Fruit fly (Drosophila melanogaster): ENCODE measurements around the gene CG43133.

The CG43133 gene

DNA sequence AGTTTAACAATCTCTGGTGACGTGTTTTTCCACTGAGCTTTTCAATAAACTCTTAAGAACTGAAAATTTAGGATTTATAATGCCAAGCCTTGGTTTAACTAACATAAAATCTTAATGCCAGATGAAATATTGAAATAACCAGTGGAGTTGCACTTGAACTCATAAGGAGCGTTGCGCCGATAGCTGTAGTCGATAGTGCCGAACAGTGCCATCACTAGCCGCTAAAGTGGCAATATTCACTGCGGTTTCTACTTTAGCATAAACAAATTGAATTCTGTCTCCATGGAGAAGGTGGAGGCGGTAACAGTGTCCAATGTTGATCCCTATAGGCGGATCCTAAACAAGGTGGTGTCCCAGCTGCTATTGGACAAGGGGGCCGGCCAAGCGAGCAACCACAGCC lies 28.2 kb downstream of the CG43133 start, which contains the start of gene Taf8:
Gene Taf8, plus strand, starts transcription at position 193 of the 400 bp plus-strand sequence.
- TF ChIP-seq nerfin-2 (GFP tag; IDR thresholded peaks at IDR 0.05; ENCODE audit: partially characterized antibody), result peak; percentile 47; the same call in 1 of the 2 replicates
- TF ChIP-seq ash1 (GFP tag; optimal IDR thresholded peaks at IDR 0.05), result no peak
- TF ChIP-seq CG12942 (GFP tag; optimal IDR thresholded peaks at IDR 0.05), result no peak
- TF ChIP-seq vnd (GFP tag; IDR thresholded peaks at IDR 0.05; ENCODE audit: partially characterized antibody), result peak; percentile 62
- no peak for TF ChIP-seq CG43689 (GFP tag; IDR thresholded peaks at IDR 0.05)
- TF ChIP-seq chinmo (GFP tag; IDR thresholded peaks at IDR 0.05; ENCODE audit: partially characterized antibody), result 0 out of 4 replicates have a peak, but pooled peaks have one; percentile 51
- no peak for TF ChIP-seq psq (GFP tag; optimal IDR thresholded peaks at IDR 0.05)
- peak; percentile 46; the same call in 1 of the 2 replicates for TF ChIP-seq hbn (GFP tag; IDR thresholded peaks at IDR 0.05; ENCODE audit: partially characterized antibody)
- no peak for TF ChIP-seq gsb (GFP tag; IDR thresholded peaks at IDR 0.05)
- no peak for TF ChIP-seq oc (tag; optimal IDR thresholded peaks at IDR 0.05)
- peak; percentile 16 for TF ChIP-seq sens (GFP tag)
- TF ChIP-seq sisA (GFP tag; IDR thresholded peaks at IDR 0.05), result 0 out of 2 replicates have a peak, but pooled peaks have one; percentile 5
- TF ChIP-seq CG16813 (GFP tag; IDR thresholded peaks at IDR 0.05; ENCODE audit: partially characterized antibody), result peak; percentile 81
- TF ChIP-seq hth (optimal IDR thresholded peaks at IDR 0.05), result no peak
- TF ChIP-seq al (GFP tag; IDR thresholded peaks at IDR 0.05), result 0 out of 2 replicates have a peak, but pooled peaks have one; percentile 19
- no peak for TF ChIP-seq CG3281 (GFP tag; optimal IDR thresholded peaks at IDR 0.05)
- no peak for TF ChIP-seq CG2678 (tag; optimal IDR thresholded peaks at IDR 0.05)
- no peak for TF ChIP-seq CG2202 (tag; optimal IDR thresholded peaks at IDR 0.05)
- peak; percentile 39; the same call in 1 of the 2 replicates for TF ChIP-seq NFAT (GFP tag; IDR thresholded peaks at IDR 0.05)
- TF ChIP-seq Dp (GFP tag; optimal IDR thresholded peaks at IDR 0.05), result no peak
- TF ChIP-seq Sry-δ (GFP tag; optimal IDR thresholded peaks at IDR 0.05), result peak; percentile 84
- peak in 1 of 2 experiments; percentile 1 for TF ChIP-seq dpn (GFP tag; optimal IDR thresholded peaks at IDR 0.05)
- TF ChIP-seq tx (GFP tag; optimal IDR thresholded peaks at IDR 0.05), result no peak
- no peak for TF ChIP-seq CkIIα-i1 (GFP tag; IDR thresholded peaks at IDR 0.05)
- peak; percentile 70 for TF ChIP-seq CG7357 (GFP tag; IDR thresholded peaks at IDR 0.05)
- no peak for TF ChIP-seq Ravus (GFP tag; IDR thresholded peaks at IDR 0.05)
- TF ChIP-seq prd (optimal IDR thresholded peaks at IDR 0.05), result no peak
- TF ChIP-seq prd (GFP tag; IDR thresholded peaks at IDR 0.05), result peak; percentile 31; the same call in 1 of the 3 replicates
- TF ChIP-seq D19B (GFP tag; optimal IDR thresholded peaks at IDR 0.05), result no peak
- peak; percentile 60 for TF ChIP-seq CG42726 (GFP tag; IDR thresholded peaks at IDR 0.05; ENCODE audit: partially characterized antibody)
- no peak for TF ChIP-seq gro (GFP tag; optimal IDR thresholded peaks at IDR 0.05)
- peak; percentile 54; the same call in 1 of the 3 replicates for TF ChIP-seq hb (GFP tag; IDR thresholded peaks at IDR 0.05; ENCODE audit: partially characterized antibody)
- TF ChIP-seq CG34422 (GFP tag; IDR thresholded peaks at IDR 0.05), result peak; percentile 43; the same call in 1 of the 3 replicates
- TF ChIP-seq CG2129 (GFP tag; IDR thresholded peaks at IDR 0.05; ENCODE audit: partially characterized antibody), result peak; percentile 45
- TF ChIP-seq inv (GFP tag; IDR thresholded peaks at IDR 0.05; ENCODE audit: partially characterized antibody), result peak; percentile 67
- TF ChIP-seq CG4617 (GFP tag; optimal IDR thresholded peaks at IDR 0.05; ENCODE audit: borderline replicate concordance), result peak; percentile 32
- peak; percentile 29 for TF ChIP-seq pzg (GFP tag; optimal IDR thresholded peaks at IDR 0.05)
- 0 out of 3 replicates have a peak, but pooled peaks have one; percentile 47 for TF ChIP-seq CG11456 (GFP tag; IDR thresholded peaks at IDR 0.05)
- peak; percentile 49; the same call in 1 of the 4 replicates for TF ChIP-seq Gug (GFP tag; IDR thresholded peaks at IDR 0.05)
- TF ChIP-seq CG31224 (GFP tag; IDR thresholded peaks at IDR 0.05), result no peak
- peak; percentile 9; the same call in 1 of the 2 replicates for TF ChIP-seq tna (GFP tag; IDR thresholded peaks at IDR 0.05; ENCODE audit: partially characterized antibody)
- TF ChIP-seq row (GFP tag; IDR thresholded peaks at IDR 0.05), result peak; percentile 81
- TF ChIP-seq Fer1 (GFP tag; optimal IDR thresholded peaks at IDR 0.05), result no peak
- peak; percentile 53; the same call in 2 of the 3 replicates for TF ChIP-seq CG7963 (GFP tag; IDR thresholded peaks at IDR 0.05; ENCODE audit: partially characterized antibody)
- no peak for TF ChIP-seq CG8290 (GFP tag; optimal IDR thresholded peaks at IDR 0.05)
- TF ChIP-seq CG8290 (tag; optimal IDR thresholded peaks at IDR 0.05), result peak in 1 of 2 experiments; percentile 31
- TF ChIP-seq Doc3 (GFP tag; IDR thresholded peaks at IDR 0.05; ENCODE audit: partially characterized antibody), result peak; percentile 32; the same call in 1 of the 3 replicates
- TF ChIP-seq sob (GFP tag; IDR thresholded peaks at IDR 0.05), result 0 out of 2 replicates have a peak, but pooled peaks have one; percentile 7
- TF ChIP-seq CG6272 (GFP tag; IDR thresholded peaks at IDR 0.05), result 0 out of 2 replicates have a peak, but pooled peaks have one; percentile 10
- TF ChIP-seq BtbVII (GFP tag; optimal IDR thresholded peaks at IDR 0.05), result no peak
